Fruit fly (Drosophila melanogaster): ENCODE data around the gene CG32075.

dm6 chr3L:11107432-11107831 is 42.7 kb upstream of the CG32075 start, which contains the start of gene CG32073:
- TF ChIP-seq Dll (optimal IDR thresholded peaks at IDR 0.05) (no peak), usp (GFP tag; optimal IDR thresholded peaks at IDR 0.05) (no peak)

Measured in whole organism.